Worm (Caenorhabditis elegans) whole organism, L3 larva: ENCODE measurements around the gene F53C3.7.

ENCODE experiments used
- egl-27 ChIP-seq: sonication (generic microtip); optimal IDR thresholded peaks from 4 replicates; lab custom pipeline; 2017; ENCODE audit warnings: missing biosample characterization, missing genetic modification reagents, missing genetic modification characterization
- nfya-1 ChIP-seq: sonication (generic microtip); optimal IDR thresholded peaks from 2 replicates; lab custom pipeline; 2017; ENCODE audit warnings: missing genetic modification characterization, mild to moderate bottlenecking, missing compliant biosample characterization, antibody characterized with exemption, moderate library complexity; ENCODE audit not compliant: insufficient read depth
- nhr-12 ChIP-seq: fragments of 150-350 bp; optimal IDR thresholded peaks from 2 replicates; lab custom pipeline; 2014; ENCODE audit warnings: missing biosample characterization, missing genetic modification characterization
- nhr-28 ChIP-seq: fragments of 150-350 bp; optimal IDR thresholded peaks from 2 replicates; lab custom pipeline; 2014; ENCODE audit warnings: missing biosample characterization, missing genetic modification characterization
- nhr-76 ChIP-seq: fragments of 150-350 bp; sonication (generic microtip); optimal IDR thresholded peaks from 5 replicates; lab custom pipeline; 2014; ENCODE audit warnings: missing biosample characterization, missing genetic modification characterization
- snpc-4 ChIP-seq: fragments of 150-350 bp; optimal IDR thresholded peaks from 2 replicates; lab custom pipeline; 2014; ENCODE audit warnings: missing biosample characterization, missing genetic modification characterization

DNA sequence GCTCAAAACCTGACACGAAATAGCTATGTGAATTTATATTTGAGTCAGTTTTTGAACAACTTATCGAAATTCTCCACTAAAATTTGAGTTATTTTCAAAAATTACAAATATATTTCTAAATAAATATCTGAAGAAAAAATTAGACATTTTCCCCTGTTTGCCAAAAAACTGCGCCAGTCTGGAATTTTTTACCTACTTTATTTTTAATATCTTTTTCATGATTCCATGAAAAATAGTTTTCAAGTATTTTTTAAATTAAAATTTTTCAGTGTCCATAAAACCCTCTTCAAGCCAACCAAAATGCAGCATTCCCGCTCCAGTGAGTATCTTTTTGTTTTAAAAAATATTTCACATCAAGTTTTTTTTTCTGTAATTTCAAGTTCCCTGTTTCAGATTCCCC, 3.7 kb upstream of the F53C3.7 start, which contains the start of gene F53C3.8:
- TF ChIP-seq egl-27 (tag; lab: Kevin White, UChicago): no peak
- TF ChIP-seq nhr-28 (tag; lab: Kevin White, UChicago): no peak
- no peak for TF ChIP-seq nhr-12 (tag; lab: Kevin White, UChicago)
- no peak for TF ChIP-seq snpc-4
- TF ChIP-seq nfya-1 (tag; lab: Kevin White, UChicago): no peak
- TF ChIP-seq nhr-76 (tag; lab: Kevin White, UChicago): no peak
